Fruit fly (Drosophila melanogaster) whole organism, prepupa: ENCODE measurements around the gene CG3330.
A peak's percentile ranks its signal among the peaks of the same experiment; 100 is the strongest.

Experiments
- Blimp-1 ChIP-seq: fragments of 200-800 bp; sonication (Bioruptor generic); optimal IDR thresholded peaks from 3 replicates; lab custom pipeline; 2017; ENCODE audit warnings: missing biosample characterization, missing genetic modification characterization, mild to moderate bottlenecking, moderate library complexity, missing genetic modification reagents
- CG10631 ChIP-seq: fragments of 200-800 bp; sonication (Bioruptor generic); optimal IDR thresholded peaks from 2 replicates; lab custom pipeline; 2016; ENCODE audit warnings: missing biosample characterization, missing genetic modification characterization
- CG10669 ChIP-seq: fragments of 200-800 bp; sonication (Bioruptor generic); optimal IDR thresholded peaks from 3 replicates; lab custom pipeline; 2018; ENCODE audit warnings: missing biosample characterization, mild to moderate bottlenecking, missing genetic modification characterization, moderate library complexity
- CG11294 ChIP-seq: fragments of 200-800 bp; sonication (Bioruptor generic); IDR thresholded peaks from 2 replicates; pipeline ENCODE4 v1.3.6; 2022; ENCODE audit warnings: missing biosample characterization, missing genetic modification characterization
- CG11762 ChIP-seq: fragments of 200-800 bp; sonication (Bioruptor generic); optimal IDR thresholded peaks from 3 replicates; lab custom pipeline; 2016; ENCODE audit warnings: missing biosample characterization, missing genetic modification characterization; ENCODE audit not compliant: insufficient read depth
- CG11902 ChIP-seq: fragments of 200-800 bp; sonication (Bioruptor generic); optimal IDR thresholded peaks from 3 replicates; lab custom pipeline; 2016; ENCODE audit warnings: missing biosample characterization, missing genetic modification characterization
- CG1621 ChIP-seq: fragments of 200-800 bp; sonication (Bioruptor generic); optimal IDR thresholded peaks from 3 replicates; lab custom pipeline; 2018; ENCODE audit warnings: missing biosample characterization, mild to moderate bottlenecking, missing genetic modification characterization
- CG16779 ChIP-seq: fragments of 200-800 bp; sonication (Bioruptor generic); optimal IDR thresholded peaks from 3 replicates; lab custom pipeline; 2017; ENCODE audit warnings: missing biosample characterization, mild to moderate bottlenecking, missing genetic modification characterization
- CG3032 ChIP-seq: fragments of 200-800 bp; optimal IDR thresholded peaks from 2 replicates; lab custom pipeline; 2019; ENCODE audit warnings: missing biosample characterization, mild to moderate bottlenecking, missing genetic modification characterization, moderate library complexity
- CG31627 ChIP-seq: fragments of 200-800 bp; sonication (Bioruptor generic); optimal IDR thresholded peaks from 3 replicates; lab custom pipeline; 2016; ENCODE audit warnings: missing biosample characterization, missing genetic modification characterization
- CG32006 ChIP-seq: fragments of 200-800 bp; sonication (Bioruptor generic); optimal IDR thresholded peaks from 3 replicates; lab custom pipeline; 2017; ENCODE audit warnings: missing biosample characterization, mild to moderate bottlenecking, missing genetic modification characterization
- CG34406 ChIP-seq: fragments of 200-800 bp; sonication (Bioruptor generic); optimal IDR thresholded peaks from 3 replicates; lab custom pipeline; 2016; ENCODE audit warnings: missing biosample characterization, missing genetic modification characterization
- CG3919 ChIP-seq: fragments of 200-800 bp; sonication (Bioruptor generic); optimal IDR thresholded peaks from 3 replicates; lab custom pipeline; 2016; ENCODE audit warnings: missing biosample characterization, missing genetic modification characterization
- CG4318 ChIP-seq: fragments of 200-800 bp; sonication (Bioruptor generic); optimal IDR thresholded peaks from 3 replicates; lab custom pipeline; 2017; ENCODE audit warnings: missing biosample characterization, mild to moderate bottlenecking, missing genetic modification characterization
- CG6163 ChIP-seq: fragments of 200-800 bp; sonication (Bioruptor generic); IDR thresholded peaks from 3 replicates; pipeline ENCODE4 v1.3.6; 2022; ENCODE audit warnings: missing biosample characterization, missing genetic modification characterization
- CG6276 ChIP-seq: fragments of 200-800 bp; sonication (Bioruptor generic); optimal IDR thresholded peaks from 2 replicates; lab custom pipeline; 2017; ENCODE audit warnings: missing biosample characterization, mild to moderate bottlenecking, missing genetic modification characterization
- CG6792 ChIP-seq: fragments of 200-800 bp; sonication (Bioruptor generic); optimal IDR thresholded peaks from 3 replicates; lab custom pipeline; 2016; ENCODE audit warnings: missing biosample characterization, missing genetic modification characterization
- CG6808 ChIP-seq: fragments of 200-800 bp; sonication (Bioruptor generic); optimal IDR thresholded peaks from 3 replicates; lab custom pipeline; 2017; ENCODE audit warnings: missing biosample characterization, missing genetic modification characterization, mild to moderate bottlenecking, moderate library complexity, missing genetic modification reagents
- CG6854 ChIP-seq: fragments of 200-800 bp; sonication (Bioruptor generic); optimal IDR thresholded peaks from 2 replicates; lab custom pipeline; 2017; ENCODE audit warnings: missing biosample characterization, mild to moderate bottlenecking, missing genetic modification characterization
- CG8119 ChIP-seq: fragments of 200-800 bp; sonication (Bioruptor generic); IDR thresholded peaks from 3 replicates; pipeline ENCODE4 v1.3.6; 2022; ENCODE audit warnings: missing biosample characterization, missing genetic modification characterization
- CG8632 ChIP-seq: fragments of 200-800 bp; sonication (Bioruptor generic); optimal IDR thresholded peaks from 3 replicates; lab custom pipeline; 2016; ENCODE audit warnings: missing biosample characterization, missing genetic modification characterization
- CG9139 ChIP-seq: fragments of 200-800 bp; sonication (Bioruptor generic); optimal IDR thresholded peaks from 3 replicates; lab custom pipeline; 2017; ENCODE audit warnings: missing biosample characterization, mild to moderate bottlenecking, missing genetic modification characterization
- Eip75B ChIP-seq: fragments of 200-800 bp; sonication (Bioruptor generic); optimal IDR thresholded peaks from 3 replicates; lab custom pipeline; 2016; ENCODE audit warnings: missing biosample characterization, missing genetic modification characterization
- Eip78C ChIP-seq: fragments of 200-800 bp; sonication (Bioruptor generic); peaks from one replicate; lab custom pipeline; 2016; ENCODE audit warnings: missing biosample characterization, missing genetic modification characterization
- Eip93F ChIP-seq: fragments of 200-800 bp; sonication (Bioruptor generic); optimal IDR thresholded peaks from 2 replicates; lab custom pipeline; 2016; ENCODE audit warnings: missing biosample characterization, mild to moderate bottlenecking, missing genetic modification characterization
- Ets21C ChIP-seq: fragments of 200-800 bp; sonication (Bioruptor generic); optimal IDR thresholded peaks from 3 replicates; lab custom pipeline; 2016; ENCODE audit warnings: missing biosample characterization, missing genetic modification characterization
- Gug ChIP-seq: fragments of 200-800 bp; sonication (Bioruptor generic); IDR thresholded peaks from 2 replicates; pipeline ENCODE4 v1.3.6; 2022; ENCODE audit warnings: missing biosample characterization, missing genetic modification characterization
- Hr39 ChIP-seq: fragments of 200-800 bp; sonication (Bioruptor generic); optimal IDR thresholded peaks from 2 replicates; lab custom pipeline; 2016; ENCODE audit warnings: missing biosample characterization, missing genetic modification characterization
- Hr4 ChIP-seq: fragments of 200-800 bp; sonication (Bioruptor generic); optimal IDR thresholded peaks from 3 replicates; lab custom pipeline; 2016; ENCODE audit warnings: missing biosample characterization, missing genetic modification characterization
- Lpt ChIP-seq: fragments of 200-800 bp; sonication (Bioruptor generic); optimal IDR thresholded peaks from 3 replicates; lab custom pipeline; 2016; ENCODE audit warnings: missing biosample characterization, missing genetic modification characterization
- Met ChIP-seq: fragments of 200-800 bp; sonication (Bioruptor generic); optimal IDR thresholded peaks from 3 replicates; lab custom pipeline; 2016; ENCODE audit warnings: missing biosample characterization, missing genetic modification characterization
- Smox ChIP-seq: fragments of 200-800 bp; sonication (Bioruptor generic); optimal IDR thresholded peaks from 3 replicates; lab custom pipeline; 2016; ENCODE audit warnings: missing biosample characterization, missing genetic modification characterization
- Sox102F ChIP-seq: fragments of 200-800 bp; sonication (Bioruptor generic); optimal IDR thresholded peaks from 2 replicates; lab custom pipeline; 2016; ENCODE audit warnings: missing biosample characterization, mild to moderate bottlenecking, missing genetic modification characterization
- Sox14 ChIP-seq: fragments of 200-800 bp; sonication (Bioruptor generic); optimal IDR thresholded peaks from 3 replicates; lab custom pipeline; 2016; ENCODE audit warnings: missing biosample characterization, missing genetic modification characterization
- Sox15 ChIP-seq: fragments of 200-800 bp; sonication (Bioruptor generic); optimal IDR thresholded peaks from 3 replicates; lab custom pipeline; 2016; ENCODE audit warnings: missing biosample characterization, missing genetic modification characterization
- achi ChIP-seq: fragments of 200-800 bp; sonication (Bioruptor generic); optimal IDR thresholded peaks from 3 replicates; lab custom pipeline; 2016; ENCODE audit warnings: missing biosample characterization, missing genetic modification characterization
- acj6 ChIP-seq: fragments of 200-800 bp; sonication (Bioruptor generic); optimal IDR thresholded peaks from 3 replicates; lab custom pipeline; 2016; ENCODE audit warnings: missing biosample characterization, missing genetic modification characterization
- cyc ChIP-seq: fragments of 200-800 bp; sonication (Bioruptor generic); optimal IDR thresholded peaks from 3 replicates; lab custom pipeline; 2016; ENCODE audit warnings: missing biosample characterization, missing genetic modification characterization
- dac ChIP-seq: fragments of 200-800 bp; sonication (Bioruptor generic); optimal IDR thresholded peaks from 2 replicates; lab custom pipeline; 2017; ENCODE audit warnings: missing biosample characterization, mild to moderate bottlenecking, missing genetic modification characterization
- dsx ChIP-seq: fragments of 200-800 bp; optimal IDR thresholded peaks from 3 replicates; lab custom pipeline; 2019; ENCODE audit warnings: missing biosample characterization, mild to moderate bottlenecking, missing genetic modification characterization, moderate library complexity; ENCODE audit not compliant: poor library complexity, severe bottlenecking
- eg ChIP-seq: fragments of 200-800 bp; sonication (Bioruptor generic); IDR thresholded peaks from 3 replicates; pipeline ENCODE4 v1.3.6; 2022; ENCODE audit warnings: missing biosample characterization, missing genetic modification characterization
- esn ChIP-seq: fragments of 200-800 bp; sonication (Bioruptor generic); optimal IDR thresholded peaks from 2 replicates; lab custom pipeline; 2016; ENCODE audit warnings: missing biosample characterization, mild to moderate bottlenecking, missing genetic modification characterization, moderate library complexity
- fd59A ChIP-seq: fragments of 200-800 bp; sonication (Bioruptor generic); optimal IDR thresholded peaks from 2 replicates; lab custom pipeline; 2017; ENCODE audit warnings: missing biosample characterization, mild to moderate bottlenecking, missing genetic modification characterization, missing genetic modification reagents
- fkh ChIP-seq: fragments of 200-800 bp; sonication (Bioruptor generic); optimal IDR thresholded peaks from 3 replicates; lab custom pipeline; 2017; ENCODE audit warnings: missing biosample characterization, mild to moderate bottlenecking, missing genetic modification characterization, moderate library complexity
- lz ChIP-seq: fragments of 200-800 bp; sonication (Bioruptor generic); optimal IDR thresholded peaks from 3 replicates; lab custom pipeline; 2016; ENCODE audit warnings: missing biosample characterization, missing genetic modification characterization
- net ChIP-seq: fragments of 200-800 bp; sonication (Bioruptor generic); optimal IDR thresholded peaks from 3 replicates; lab custom pipeline; 2016; ENCODE audit warnings: missing biosample characterization, missing genetic modification characterization
- pdm3 ChIP-seq: fragments of 200-800 bp; sonication (Bioruptor generic); optimal IDR thresholded peaks from 3 replicates; lab custom pipeline; 2016; ENCODE audit warnings: missing biosample characterization, missing genetic modification characterization
- salr ChIP-seq, 2 experiments: fragments of 200-800 bp; sonication (Bioruptor generic); optimal IDR thresholded peaks; 3 replicates each; lab custom pipeline; 2016 to 2018; ENCODE audit warnings: missing biosample characterization in 2 of 2, missing genetic modification characterization in 2 of 2, mild to moderate bottlenecking in 1 of 2
- spab ChIP-seq: fragments of 200-800 bp; sonication (Bioruptor generic); optimal IDR thresholded peaks from 2 replicates; lab custom pipeline; 2017; ENCODE audit warnings: missing biosample characterization, mild to moderate bottlenecking, missing genetic modification characterization, missing genetic modification reagents
- ss ChIP-seq, 2 experiments: fragments of 200-800 bp; sonication (Bioruptor generic); optimal IDR thresholded peaks; 2 replicates in 1 of 2; 3 replicates in 1 of 2; lab custom pipeline; 2017 to 2018; ENCODE audit warnings: mild to moderate bottlenecking in 2 of 2, missing biosample characterization in 2 of 2, missing genetic modification characterization in 2 of 2, moderate library complexity in 1 of 2
- svp ChIP-seq: fragments of 200-800 bp; sonication (Bioruptor generic); peaks from one replicate; lab custom pipeline; 2016; ENCODE audit warnings: missing biosample characterization, missing genetic modification characterization
- topi ChIP-seq: fragments of 200-800 bp; sonication (Bioruptor generic); optimal IDR thresholded peaks from 3 replicates; lab custom pipeline; 2016; ENCODE audit warnings: missing biosample characterization, missing genetic modification characterization
- vri ChIP-seq: fragments of 200-800 bp; sonication (Bioruptor generic); optimal IDR thresholded peaks from 3 replicates; lab custom pipeline; 2016; ENCODE audit warnings: missing biosample characterization, mild to moderate bottlenecking, missing genetic modification characterization

CG3330 gene

dm6 chr3R:27289638-27290037 lies 41.0 kb downstream of the CG3330 start:
- TF ChIP-seq CG6854 (GFP tag; lab: Kevin White, UChicago), result no peak
- TF ChIP-seq Eip78C (GFP tag; lab: Kevin White, UChicago), result peak; percentile 70
- TF ChIP-seq Met (GFP tag; lab: Kevin White, UChicago), result peak; percentile 41
- no peak for TF ChIP-seq Eip75B (GFP tag; lab: Kevin White, UChicago)
- TF ChIP-seq Blimp-1, result no peak
- TF ChIP-seq Sox15, result no peak
- TF ChIP-seq CG6163 (GFP tag; lab: Robert Waterston, UW), result peak; percentile 68; the same call in 2 of the 3 replicates
- TF ChIP-seq svp (GFP tag; lab: Kevin White, UChicago), result peak; percentile 31
- TF ChIP-seq lz, result no peak
- no peak for TF ChIP-seq Lpt (GFP tag; lab: Kevin White, UChicago)
- TF ChIP-seq Hr4 (GFP tag; lab: Kevin White, UChicago), result peak; percentile 36
- no peak for TF ChIP-seq Smox (GFP tag; lab: Kevin White, UChicago)
- no peak for TF ChIP-seq vri (GFP tag; lab: Kevin White, UChicago)
- TF ChIP-seq CG32006 (GFP tag; lab: Kevin White, UChicago), result peak; percentile 71
- peak; percentile 74 for TF ChIP-seq eg (GFP tag; lab: Robert Waterston, UW)
- TF ChIP-seq pdm3 (GFP tag; lab: Kevin White, UChicago), result peak; percentile 26
- no peak for TF ChIP-seq salr (GFP tag; optimal IDR thresholded peaks at IDR 0.05; lab: Kevin White, UChicago)
- no peak for TF ChIP-seq CG6808 (GFP tag; lab: Kevin White, UChicago)
- TF ChIP-seq CG34406 (GFP tag; lab: Kevin White, UChicago), result no peak
- TF ChIP-seq CG31627 (GFP tag; lab: Kevin White, UChicago), result no peak
- no peak for TF ChIP-seq spab (GFP tag; lab: Kevin White, UChicago)
- TF ChIP-seq Ets21C (GFP tag; lab: Kevin White, UChicago), result no peak
- TF ChIP-seq Sox102F (GFP tag; lab: Kevin White, UChicago), result no peak
- TF ChIP-seq topi (GFP tag; lab: Kevin White, UChicago), result no peak
- peak; percentile 11 for TF ChIP-seq Hr39 (GFP tag; lab: Kevin White, UChicago)
- no peak; the same call in 2 of the 3 replicates for TF ChIP-seq CG8119
- TF ChIP-seq dsx (GFP tag; lab: Kevin White, UChicago), result no peak
- peak; percentile 4 for TF ChIP-seq acj6 (GFP tag; lab: Kevin White, UChicago)
- no peak for TF ChIP-seq CG4318
- TF ChIP-seq fd59A, result no peak
- TF ChIP-seq Sox14 (GFP tag; lab: Kevin White, UChicago), result peak; percentile 44
- TF ChIP-seq net, result peak; percentile 1
- TF ChIP-seq CG3919 (GFP tag; lab: Kevin White, UChicago), result peak; percentile 44
- TF ChIP-seq CG11294 (GFP tag; lab: Robert Waterston, UW), result no peak
- TF ChIP-seq CG11762, result no peak
- no peak for TF ChIP-seq CG1621 (tag; lab: Kevin White, UChicago)
- TF ChIP-seq dac (GFP tag; lab: Kevin White, UChicago), result no peak
- peak; percentile 31 for TF ChIP-seq esn (GFP tag; lab: Kevin White, UChicago)
- no peak for TF ChIP-seq CG6792
- TF ChIP-seq CG11902 (GFP tag; lab: Kevin White, UChicago), result no peak
- no peak for TF ChIP-seq CG8632 (GFP tag; lab: Kevin White, UChicago)
- no peak for TF ChIP-seq CG10669
- TF ChIP-seq cyc (GFP tag; lab: Kevin White, UChicago), result peak; percentile 10
- no peak for TF ChIP-seq CG3032
- 0 out of 2 replicates have a peak, but pooled peaks have one; percentile 17 for TF ChIP-seq Gug (GFP tag; lab: Robert Waterston, UW)
- TF ChIP-seq achi, result no peak
- TF ChIP-seq CG10631 (GFP tag; lab: Kevin White, UChicago), result no peak
- TF ChIP-seq ss (GFP tag; optimal IDR thresholded peaks at IDR 0.05; lab: Kevin White, UChicago), result no peak
- TF ChIP-seq CG16779 (tag; lab: Kevin White, UChicago), result peak; percentile 12
- no peak for TF ChIP-seq fkh (GFP tag; lab: Kevin White, UChicago)
- TF ChIP-seq CG9139 (GFP tag; lab: Kevin White, UChicago), result no peak
- no peak for TF ChIP-seq Eip93F (GFP tag; lab: Kevin White, UChicago)
- TF ChIP-seq CG6276 (GFP tag; lab: Kevin White, UChicago), result peak; percentile 43
